Worm (Caenorhabditis elegans): Measurements from ENCODE around the gene F18E9.4.

DNA sequence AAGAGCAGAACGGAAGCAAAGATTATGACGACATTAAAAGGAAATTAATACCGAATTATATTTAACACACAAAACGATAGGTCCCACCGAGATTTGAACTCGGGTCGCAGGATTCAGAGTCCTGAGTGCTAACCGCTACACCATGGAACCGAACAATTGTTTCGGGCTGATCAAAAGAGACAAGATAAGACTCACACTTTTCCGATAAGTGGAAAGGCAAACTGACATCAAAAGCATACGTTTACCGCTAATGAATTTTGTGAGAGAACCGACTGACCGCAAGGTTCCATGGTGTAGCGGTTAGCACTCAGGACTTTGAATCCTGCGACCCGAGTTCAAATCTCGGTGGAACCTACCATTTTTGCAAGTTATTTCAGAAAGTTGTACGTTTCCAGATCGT, 28.4 kb downstream of the F18E9.4 start:
- TF ChIP-seq him-1 (tag; optimal IDR thresholded peaks at IDR 0.05) (no peak), W03F9.2 (tag; optimal IDR thresholded peaks at IDR 0.05) (no peak), dao-5 (tag; optimal IDR thresholded peaks at IDR 0.05) (peak; percentile 12)
